Comparison of ENCODE assay signal across 5 fruit fly cellular contexts in the genomic region with DNA sequence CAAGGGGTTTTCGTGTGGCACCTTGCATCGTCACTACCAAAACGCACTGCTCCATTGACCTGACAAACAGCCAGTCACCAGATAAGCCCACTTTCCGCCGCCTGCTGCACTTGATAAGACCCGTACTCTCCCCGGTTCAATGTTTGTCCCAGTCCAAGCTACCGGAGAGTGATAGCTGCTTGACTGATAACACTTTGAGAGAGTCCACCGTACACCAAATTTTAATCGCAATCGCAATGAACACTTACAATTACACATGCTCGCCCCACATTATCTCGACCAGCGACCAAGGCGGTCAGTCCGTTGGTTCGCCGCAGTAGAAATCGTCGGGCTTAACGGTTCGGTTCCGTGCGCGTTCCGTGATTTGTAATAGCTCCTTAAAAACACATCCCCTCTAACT.
A peak's percentile ranks its signal among the peaks of the same experiment; 100 is the strongest.
TF ChIP-seq lines count a peak whose summit lies in the region.

A gene (plus strand): TSS at position 268 of the 400 bp plus-strand sequence.

- no peak for TF ChIP-seq CTCF in whole organism, embryonic (GFP tag; optimal IDR thresholded peaks at IDR 0.05; lab: Kevin White, UChicago)

TF ChIP-seq in whole organism, adult, 20 proteins besides CTCF, POLR2A, EP300 and RAD21:
- TF ChIP-seq Mnt (GFP tag; optimal IDR thresholded peaks at IDR 0.05; lab: Kevin White, UChicago) (peak; percentile 47), Hr96 (GFP tag; optimal IDR thresholded peaks at IDR 0.05; lab: Kevin White, UChicago) (peak; percentile 31), cic (GFP tag; optimal IDR thresholded peaks at IDR 0.05; lab: Kevin White, UChicago) (peak; percentile 79), kay (GFP tag; lab: Kevin White, UChicago; ENCODE audit: borderline replicate concordance) (no peak), cnc (optimal IDR thresholded peaks at IDR 0.05; lab: Kevin White, UChicago) (peak in 1 of 2 experiments; percentile 44)

TF ChIP-seq in whole organism, embryonic, 481 proteins besides CTCF, POLR2A, EP300 and RAD21 (continues in another document):
- TF ChIP-seq Trl (optimal IDR thresholded peaks at IDR 0.05; lab: Kevin White, UChicago), result peak; percentile 1 to 14
- no peak for TF ChIP-seq Trl (GFP tag; optimal IDR thresholded peaks at IDR 0.05; lab: Kevin White, UChicago)
- no peak for TF ChIP-seq HmgD (GFP tag; optimal IDR thresholded peaks at IDR 0.05; lab: Kevin White, UChicago)
- no peak for TF ChIP-seq CG8765 (GFP tag; IDR thresholded peaks at IDR 0.05; lab: Robert Waterston, UW)
- no peak for TF ChIP-seq gce (GFP tag; IDR thresholded peaks at IDR 0.05; lab: Robert Waterston, UW)
- no peak for TF ChIP-seq nerfin-2 (GFP tag; IDR thresholded peaks at IDR 0.05; lab: Robert Waterston, UW; ENCODE audit: partially characterized antibody)
- peak; percentile 47 for TF ChIP-seq CG34376 (GFP tag; optimal IDR thresholded peaks at IDR 0.05; lab: Kevin White, UChicago)
- TF ChIP-seq twi (tag; optimal IDR thresholded peaks at IDR 0.05; lab: Kevin White, UChicago), result no peak
- TF ChIP-seq Hr78 (GFP tag; optimal IDR thresholded peaks at IDR 0.05; lab: Kevin White, UChicago), result peak in 1 of 2 experiments; percentile 70
- peak; percentile 63 for TF ChIP-seq exex (tag; optimal IDR thresholded peaks at IDR 0.05; lab: Kevin White, UChicago)
- TF ChIP-seq unc-4 (GFP tag; IDR thresholded peaks at IDR 0.05; lab: Robert Waterston, UW; ENCODE audit: partially characterized antibody), result no peak
- TF ChIP-seq Med (GFP tag; lab: Kevin White, UChicago), result peak; percentile 40
- peak; percentile 76 for TF ChIP-seq sug (tag; optimal IDR thresholded peaks at IDR 0.05; lab: Kevin White, UChicago)
- no peak for TF ChIP-seq CG4424 (GFP tag; optimal IDR thresholded peaks at IDR 0.05; lab: Kevin White, UChicago)
- TF ChIP-seq HmgZ (tag; optimal IDR thresholded peaks at IDR 0.05; lab: Kevin White, UChicago), result peak; percentile 28
- no peak for TF ChIP-seq Dll (GFP tag; IDR thresholded peaks at IDR 0.05; lab: Robert Waterston, UW; ENCODE audit: partially characterized antibody)
- TF ChIP-seq mirr (GFP tag; optimal IDR thresholded peaks at IDR 0.05; lab: Kevin White, UChicago), result peak; percentile 83
- TF ChIP-seq GATAe (GFP tag; conservative IDR thresholded peaks at IDR 0.05; lab: Robert Waterston, UW), result peak; percentile 60; the same call in 1 of the 2 replicates
- peak; percentile 58 for TF ChIP-seq Hey (tag; optimal IDR thresholded peaks at IDR 0.05; lab: Kevin White, UChicago)
- TF ChIP-seq CG30431 (GFP tag; optimal IDR thresholded peaks at IDR 0.05; lab: Kevin White, UChicago), result no peak

TF ChIP-seq in whole organism, prepupa, 60 proteins besides CTCF, POLR2A, EP300 and RAD21:
- TF ChIP-seq svp (GFP tag; lab: Kevin White, UChicago) (peak; percentile 99), CG10631 (GFP tag; optimal IDR thresholded peaks at IDR 0.05; lab: Kevin White, UChicago) (no peak), Eip93F (GFP tag; optimal IDR thresholded peaks at IDR 0.05; lab: Kevin White, UChicago) (peak; percentile 76), vri (GFP tag; optimal IDR thresholded peaks at IDR 0.05; lab: Kevin White, UChicago) (peak; percentile 65)

TF ChIP-seq in whole organism, pupa, 21 proteins besides CTCF, POLR2A, EP300 and RAD21:
- TF ChIP-seq CG17806 (tag; optimal IDR thresholded peaks at IDR 0.05; lab: Kevin White, UChicago) (no peak), D1 (tag; optimal IDR thresholded peaks at IDR 0.05; lab: Kevin White, UChicago) (no peak), Pif1B (GFP tag; optimal IDR thresholded peaks at IDR 0.05; lab: Kevin White, UChicago) (no peak), CG13204 (GFP tag; optimal IDR thresholded peaks at IDR 0.05; lab: Kevin White, UChicago) (peak; percentile 6), CG14655 (GFP tag; optimal IDR thresholded peaks at IDR 0.05; lab: Kevin White, UChicago) (no peak), Pif1A (GFP tag; optimal IDR thresholded peaks at IDR 0.05; lab: Kevin White, UChicago) (no peak), CG34367 (tag; optimal IDR thresholded peaks at IDR 0.05; lab: Kevin White, UChicago) (no peak), gl (tag; optimal IDR thresholded peaks at IDR 0.05; lab: Kevin White, UChicago) (no peak), CG4496 (GFP tag; IDR thresholded peaks at IDR 0.05; lab: Robert Waterston, UW) (no peak), EcR (GFP tag; optimal IDR thresholded peaks at IDR 0.05; lab: Kevin White, UChicago) (peak; percentile 79), CG12605 (GFP tag; IDR thresholded peaks at IDR 0.05; lab: Robert Waterston, UW) (no peak), CG32121 (GFP tag; IDR thresholded peaks at IDR 0.05; lab: Robert Waterston, UW) (no peak), fd96Ca (GFP tag; IDR thresholded peaks at IDR 0.05; lab: Robert Waterston, UW) (no peak), CG8301 (tag; optimal IDR thresholded peaks at IDR 0.05; lab: Kevin White, UChicago) (no peak)

TF ChIP-seq in whole organism, wandering third instar larva, 38 proteins besides CTCF, POLR2A, EP300 and RAD21:
- peak; percentile 16 for TF ChIP-seq h (GFP tag; optimal IDR thresholded peaks at IDR 0.05; lab: Kevin White, UChicago)
- TF ChIP-seq Hr83 (GFP tag; optimal IDR thresholded peaks at IDR 0.05; lab: Kevin White, UChicago; ENCODE audit: poor library complexity, severe bottlenecking), result peak; percentile 31
- no peak for TF ChIP-seq br (GFP tag; optimal IDR thresholded peaks at IDR 0.05; lab: Kevin White, UChicago)
- TF ChIP-seq Rel (GFP tag; optimal IDR thresholded peaks at IDR 0.05; lab: Kevin White, UChicago), result no peak
- peak; percentile 82 for TF ChIP-seq Rel (tag; optimal IDR thresholded peaks at IDR 0.05; lab: Kevin White, UChicago)
- TF ChIP-seq CrebA (GFP tag; optimal IDR thresholded peaks at IDR 0.05; lab: Kevin White, UChicago; ENCODE audit: borderline replicate concordance), result peak; percentile 29
- TF ChIP-seq psq (GFP tag; optimal IDR thresholded peaks at IDR 0.05; lab: Kevin White, UChicago), result no peak
- peak; percentile 51 for TF ChIP-seq Vsx2 (GFP tag; optimal IDR thresholded peaks at IDR 0.05; lab: Kevin White, UChicago; ENCODE audit: partially characterized antibody)
- peak; percentile 3 for TF ChIP-seq Dif (GFP tag; optimal IDR thresholded peaks at IDR 0.05; lab: Kevin White, UChicago; ENCODE audit: partially characterized antibody)
- TF ChIP-seq sage (GFP tag; optimal IDR thresholded peaks at IDR 0.05; lab: Kevin White, UChicago), result no peak
